Worm (Caenorhabditis elegans) whole organism, young adult: Measurements from ENCODE around the gene rpn-6.1.

ENCODE experiments used
- B0019.2 ChIP-seq: fragments of 200-800 bp; sonication (Bioruptor generic); conservative IDR thresholded peaks from 2 replicates; pipeline ENCODE4 v1.3.6; 2022; ENCODE audit warnings: missing genetic modification reagents, missing genetic modification characterization, missing compliant biosample characterization
- F33H1.4 ChIP-seq: fragments of 200-800 bp; sonication (Bioruptor generic); IDR thresholded peaks from 2 replicates; pipeline ENCODE4 v1.3.6; 2022; ENCODE audit warnings: missing genetic modification reagents, missing genetic modification characterization, missing compliant biosample characterization
- F37B4.10 ChIP-seq: fragments of 200-800 bp; sonication (Bioruptor generic); IDR thresholded peaks from 2 replicates; pipeline ENCODE4 v1.3.6; 2022; ENCODE audit warnings: missing genetic modification characterization, missing compliant biosample characterization
- F39B2.1 ChIP-seq: fragments of 200-800 bp; sonication (Bioruptor generic); IDR thresholded peaks from 2 replicates; pipeline ENCODE4 v1.3.6; 2022; ENCODE audit warnings: missing genetic modification reagents, missing genetic modification characterization, missing compliant biosample characterization
- F49E8.2 ChIP-seq: sonication (generic microtip); optimal IDR thresholded peaks from 3 replicates; lab custom pipeline; 2017; ENCODE audit warnings: missing genetic modification characterization, mild to moderate bottlenecking, missing compliant biosample characterization, antibody characterized with exemption, moderate library complexity; ENCODE audit not compliant: insufficient read depth
- F52B5.7 ChIP-seq: sonication (generic microtip); optimal IDR thresholded peaks from 2 replicates; lab custom pipeline; 2016; ENCODE audit warnings: mild to moderate bottlenecking, missing genetic modification characterization, missing compliant biosample characterization
- F55B11.4 ChIP-seq: sonication (generic microtip); optimal IDR thresholded peaks from 2 replicates; lab custom pipeline; 2016; ENCODE audit warnings: missing compliant biosample characterization, missing genetic modification characterization, borderline replicate concordance; ENCODE audit not compliant: insufficient read depth
- F57A8.1 ChIP-seq: fragments of 200-800 bp; sonication (Bioruptor generic); optimal IDR thresholded peaks from 2 replicates; lab custom pipeline; 2018; ENCODE audit warnings: mild to moderate bottlenecking, missing genetic modification characterization, moderate library complexity, missing compliant biosample characterization
- Y53F4B.3 ChIP-seq: fragments of 200-800 bp; sonication (Bioruptor generic); IDR thresholded peaks from 2 replicates; pipeline ENCODE4 v1.3.6; 2022; ENCODE audit warnings: missing genetic modification reagents, missing genetic modification characterization, missing compliant biosample characterization
- Y56A3A.18 ChIP-seq: fragments of 200-800 bp; sonication (Bioruptor generic); IDR thresholded peaks from 2 replicates; pipeline ENCODE4 v1.3.6; 2022; ENCODE audit warnings: missing genetic modification reagents, missing genetic modification characterization, missing compliant biosample characterization
- ZK185.1 ChIP-seq: sonication (generic microtip); optimal IDR thresholded peaks from 2 replicates; lab custom pipeline; 2016; ENCODE audit warnings: mild to moderate bottlenecking, missing genetic modification characterization, missing compliant biosample characterization; ENCODE audit not compliant: poor library complexity, severe bottlenecking
- akir-1 ChIP-seq: fragments of 200-800 bp; sonication (Bioruptor generic); optimal IDR thresholded peaks from 2 replicates; lab custom pipeline; 2018; ENCODE audit warnings: mild to moderate bottlenecking, missing genetic modification characterization, moderate library complexity, missing compliant biosample characterization
- ama-1 ChIP-seq, 3 experiments: fragments of 150-350 bp in 1 of 3; sonication (generic microtip) in 2 of 3; optimal IDR thresholded peaks; 2 replicates each; lab custom pipeline; 2014 to 2018; ENCODE audit warnings: missing biosample characterization in 2 of 3, missing genetic modification characterization in 2 of 3, missing genetic modification reagents in 2 of 3
- athp-1 ChIP-seq: sonication (generic microtip); optimal IDR thresholded peaks from 2 replicates; lab custom pipeline; 2017; ENCODE audit warnings: mild to moderate bottlenecking, missing genetic modification characterization, missing compliant biosample characterization
- bed-2 ChIP-seq: fragments of 200-800 bp; sonication (Bioruptor generic); IDR thresholded peaks from 2 replicates; pipeline ENCODE4 v1.3.6; 2022; ENCODE audit warnings: missing genetic modification reagents, missing genetic modification characterization, missing compliant biosample characterization
- ccch-3 ChIP-seq: fragments of 200-800 bp; sonication (Bioruptor generic); optimal IDR thresholded peaks from 2 replicates; lab custom pipeline; 2018; ENCODE audit warnings: mild to moderate bottlenecking, missing genetic modification characterization, missing compliant biosample characterization
- ceh-100 ChIP-seq: fragments of 200-800 bp; sonication (Bioruptor generic); IDR thresholded peaks from 2 replicates; pipeline ENCODE4 v1.3.6; 2022; ENCODE audit warnings: missing genetic modification reagents, missing genetic modification characterization, missing compliant biosample characterization
- ceh-27 ChIP-seq: fragments of 200-800 bp; sonication (Bioruptor generic); optimal IDR thresholded peaks from 2 replicates; lab custom pipeline; 2018; ENCODE audit warnings: mild to moderate bottlenecking, missing genetic modification characterization, moderate library complexity, missing compliant biosample characterization
- ceh-58 ChIP-seq: fragments of 200-800 bp; sonication (Bioruptor generic); IDR thresholded peaks from 2 replicates; pipeline ENCODE4 v1.3.6; 2022; ENCODE audit warnings: missing genetic modification characterization, missing compliant biosample characterization
- ceh-91 ChIP-seq: fragments of 200-800 bp; sonication (Bioruptor generic); IDR thresholded peaks from 2 replicates; pipeline ENCODE4 v1.3.6; 2022; ENCODE audit warnings: missing genetic modification reagents, missing genetic modification characterization, missing compliant biosample characterization
- chd-7 ChIP-seq: sonication (generic microtip); optimal IDR thresholded peaks from 2 replicates; lab custom pipeline; 2016; ENCODE audit warnings: mild to moderate bottlenecking, missing genetic modification characterization, moderate library complexity, missing compliant biosample characterization
- dox-1 ChIP-seq: fragments of 200-800 bp; sonication (Bioruptor generic); IDR thresholded peaks from 2 replicates; pipeline ENCODE4 v1.3.6; 2022; ENCODE audit warnings: missing genetic modification reagents, missing genetic modification characterization, missing compliant biosample characterization
- dpff-1 ChIP-seq: sonication (generic microtip); optimal IDR thresholded peaks from 2 replicates; lab custom pipeline; 2017; ENCODE audit warnings: mild to moderate bottlenecking, missing genetic modification characterization, missing compliant biosample characterization
- dpl-1 ChIP-seq: fragments of 150-350 bp; optimal IDR thresholded peaks from 2 replicates; lab custom pipeline; 2014; ENCODE audit warnings: missing biosample characterization, missing genetic modification reagents, missing genetic modification characterization
- efl-1 ChIP-seq: fragments of 150-350 bp; optimal IDR thresholded peaks from 2 replicates; lab custom pipeline; 2014; ENCODE audit warnings: missing biosample characterization, missing genetic modification reagents, missing genetic modification characterization
- egl-18 ChIP-seq: fragments of 200-800 bp; sonication (Bioruptor generic); IDR thresholded peaks from 2 replicates; pipeline ENCODE4 v1.3.6; 2022; ENCODE audit warnings: missing genetic modification reagents, missing genetic modification characterization, missing compliant biosample characterization
- ets-4 ChIP-seq: fragments of 200-800 bp; sonication (Bioruptor generic); optimal IDR thresholded peaks from 2 replicates; lab custom pipeline; 2018; ENCODE audit warnings: mild to moderate bottlenecking, missing genetic modification characterization, missing compliant biosample characterization
- hlh-12 ChIP-seq: sonication (generic microtip); optimal IDR thresholded peaks from 2 replicates; lab custom pipeline; 2016; ENCODE audit warnings: missing genetic modification characterization, missing compliant biosample characterization
- hmg-20 ChIP-seq: fragments of 200-800 bp; sonication (Bioruptor generic); IDR thresholded peaks from 2 replicates; pipeline ENCODE4 v1.3.6; 2022; ENCODE audit warnings: missing genetic modification reagents, missing genetic modification characterization, missing compliant biosample characterization
- hrde-1 ChIP-seq: sonication (generic microtip); optimal IDR thresholded peaks from 2 replicates; lab custom pipeline; 2016; ENCODE audit warnings: missing genetic modification characterization, mild to moderate bottlenecking, missing compliant biosample characterization, moderate library complexity, missing genotype, missing genetic modification reagents, borderline replicate concordance
- lir-1 ChIP-seq: fragments of 200-800 bp; sonication (Bioruptor generic); conservative IDR thresholded peaks from 2 replicates; pipeline ENCODE4 v1.3.6; 2022; ENCODE audit warnings: missing genetic modification reagents, missing genetic modification characterization, missing compliant biosample characterization
- lsl-1 ChIP-seq: fragments of 200-800 bp; sonication (Bioruptor generic); optimal IDR thresholded peaks from 2 replicates; lab custom pipeline; 2018; ENCODE audit warnings: mild to moderate bottlenecking, missing genetic modification characterization, moderate library complexity, missing compliant biosample characterization
- lsy-27 ChIP-seq: sonication (generic microtip); optimal IDR thresholded peaks from 2 replicates; lab custom pipeline; 2017; ENCODE audit warnings: missing genetic modification characterization, mild to moderate bottlenecking, missing compliant biosample characterization, antibody characterized with exemption, missing genotype, borderline replicate concordance; ENCODE audit not compliant: insufficient read depth
- madf-6 ChIP-seq: fragments of 200-800 bp; sonication (Bioruptor generic); IDR thresholded peaks from 2 replicates; pipeline ENCODE4 v1.3.6; 2022; ENCODE audit warnings: missing genetic modification reagents, missing genetic modification characterization, missing compliant biosample characterization
- mxl-1 ChIP-seq: sonication (generic microtip); optimal IDR thresholded peaks from 2 replicates; lab custom pipeline; 2016; ENCODE audit warnings: missing genetic modification characterization, missing compliant biosample characterization
- nhr-90 ChIP-seq: sonication (generic microtip); optimal IDR thresholded peaks from 2 replicates; lab custom pipeline; 2016; ENCODE audit warnings: missing genotype, mild to moderate bottlenecking, missing genetic modification characterization, missing compliant biosample characterization
- pbrm-1 ChIP-seq: fragments of 200-800 bp; sonication (Bioruptor generic); IDR thresholded peaks from 2 replicates; pipeline ENCODE4 v1.3.6; 2022; ENCODE audit warnings: missing genetic modification reagents, missing genetic modification characterization, missing compliant biosample characterization
- rcor-1 ChIP-seq: fragments of 200-800 bp; sonication (Bioruptor generic); IDR thresholded peaks from 2 replicates; pipeline ENCODE4 v1.3.6; 2022; ENCODE audit warnings: missing genetic modification reagents, missing genetic modification characterization, missing compliant biosample characterization
- snpc-4 ChIP-seq, 5 experiments: fragments of 150-350 bp in 1 of 5; sonication (generic microtip) in 4 of 5; optimal IDR thresholded peaks; 2 replicates each; lab custom pipeline; 2014 to 2018; ENCODE audit warnings: missing genetic modification characterization in 5 of 5, missing biosample characterization in 3 of 5, antibody characterized with exemption in 2 of 5, mild to moderate bottlenecking in 2 of 5, missing compliant biosample characterization in 2 of 5, missing genotype in 2 of 5, moderate library complexity in 2 of 5, missing genetic modification reagents in 1 of 5
- sptf-2 ChIP-seq: fragments of 200-800 bp; sonication (Bioruptor generic); optimal IDR thresholded peaks from 2 replicates; lab custom pipeline; 2018; ENCODE audit warnings: mild to moderate bottlenecking, missing genetic modification characterization, missing compliant biosample characterization
- tbp1 ChIP-seq: fragments of 200-800 bp; sonication (Bioruptor generic); optimal IDR thresholded peaks from 2 replicates; lab custom pipeline; 2018; ENCODE audit warnings: mild to moderate bottlenecking, missing genetic modification characterization, missing compliant biosample characterization
- zim-3 ChIP-seq: sonication (generic microtip); optimal IDR thresholded peaks from 2 replicates; lab custom pipeline; 2017; ENCODE audit warnings: mild to moderate bottlenecking, missing genetic modification characterization, moderate library complexity, missing compliant biosample characterization
- ztf-18 ChIP-seq: sonication (generic microtip); optimal IDR thresholded peaks from 2 replicates; lab custom pipeline; 2016; ENCODE audit warnings: missing genotype, mild to moderate bottlenecking, missing genetic modification characterization, missing compliant biosample characterization
- ztf-25 ChIP-seq: fragments of 200-800 bp; sonication (Bioruptor generic); IDR thresholded peaks from 2 replicates; pipeline ENCODE4 v1.3.6; 2022; ENCODE audit warnings: missing genetic modification reagents, missing genetic modification characterization, missing compliant biosample characterization
- ztf-26 ChIP-seq: sonication (generic microtip); optimal IDR thresholded peaks from 2 replicates; lab custom pipeline; 2017; ENCODE audit warnings: missing genetic modification characterization, missing compliant biosample characterization
- ztf-6 ChIP-seq: fragments of 200-800 bp; sonication (Bioruptor generic); IDR thresholded peaks from 2 replicates; pipeline ENCODE4 v1.3.6; 2022; ENCODE audit warnings: missing genetic modification reagents, missing genetic modification characterization, missing compliant biosample characterization

Gene rpn-6.1

DNA sequence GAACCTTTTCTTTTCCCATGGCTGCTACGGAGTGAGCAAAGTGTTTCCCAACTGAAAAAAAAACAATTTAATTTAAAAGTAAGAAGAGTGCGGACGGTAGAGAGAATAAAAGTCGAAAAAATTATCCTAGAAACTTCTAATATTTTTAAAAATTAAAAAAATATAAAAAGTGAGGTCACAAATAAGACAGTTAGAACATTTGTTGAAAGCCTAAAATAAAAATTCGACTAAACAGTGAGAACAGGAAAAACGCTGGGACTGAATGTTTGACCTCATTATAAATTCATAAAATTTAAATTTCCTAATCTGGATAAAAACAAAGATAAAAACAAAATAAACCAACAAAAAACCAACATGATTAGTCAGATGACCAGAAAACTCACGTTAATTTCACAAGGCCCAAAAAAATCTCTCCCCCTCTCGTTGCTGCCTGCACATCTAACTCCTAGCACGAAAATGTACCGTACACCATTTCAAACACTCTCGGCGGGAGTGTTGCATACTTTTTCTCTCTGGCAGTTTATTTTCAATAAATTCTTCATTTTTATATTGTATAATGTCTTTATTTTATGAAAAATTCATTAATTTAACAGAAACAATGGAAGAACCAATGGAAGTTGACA, 10.0 kb upstream of the rpn-6.1 start, which contains the start of the genes eef-1A.1 and rfc-4 (continued):
- TF ChIP-seq ama-1 (optimal IDR thresholded peaks at IDR 0.05; lab: Kevin White, UChicago) (peak; percentile 61), ama-1 (GFP tag; optimal IDR thresholded peaks at IDR 0.05; lab: Kevin White, UChicago) (no peak), egl-18 (GFP tag; lab: Robert Waterston, UW) (no peak), chd-7 (peak; percentile 75), ceh-91 (peak; percentile 77), ztf-26 (tag; lab: Kevin White, UChicago) (peak; percentile 82), ets-4 (GFP tag; lab: Kevin White, UChicago) (no peak), lsy-27 (tag; lab: Kevin White, UChicago) (peak; percentile 60), athp-1 (tag; lab: Kevin White, UChicago) (peak; percentile 51), F55B11.4 (tag; lab: Kevin White, UChicago) (no peak), sptf-2 (GFP tag; lab: Kevin White, UChicago) (no peak), ccch-3 (GFP tag; lab: Kevin White, UChicago) (no peak), ceh-58 (no peak), rcor-1 (GFP tag; lab: Robert Waterston, UW) (peak; percentile 90), ceh-27 (GFP tag; lab: Kevin White, UChicago) (peak; percentile 96), Y56A3A.18 (GFP tag; lab: Robert Waterston, UW) (no peak), lsl-1 (GFP tag; lab: Kevin White, UChicago) (peak; percentile 90), F33H1.4 (GFP tag; lab: Robert Waterston, UW) (peak; percentile 99), nhr-90 (tag; lab: Kevin White, UChicago) (peak; percentile 18), ceh-100 (GFP tag; lab: Robert Waterston, UW) (peak; percentile 76), B0019.2 (no peak; the same call in 1 of the 2 replicates), dox-1 (peak; percentile 93), dpff-1 (no peak), bed-2 (no peak), ztf-18 (peak; percentile 75), madf-6 (peak; percentile 91), F37B4.10 (no peak), lir-1 (GFP tag; lab: Robert Waterston, UW) (peak; percentile 81), F49E8.2 (tag; lab: Kevin White, UChicago) (peak; percentile 89), tbp1 (GFP tag; lab: Kevin White, UChicago) (peak; percentile 75), Y53F4B.3 (no peak), F57A8.1 (GFP tag; lab: Kevin White, UChicago) (no peak), hlh-12 (no peak), snpc-4 (GFP tag; optimal IDR thresholded peaks at IDR 0.05; lab: Kevin White, UChicago) (peak; percentile 9), snpc-4 (tag; optimal IDR thresholded peaks at IDR 0.05; lab: Kevin White, UChicago) (peak; percentile 73 to 87 (median 80)), ztf-6 (GFP tag; lab: Robert Waterston, UW) (0 out of 2 replicates have a peak, but pooled peaks have one; percentile 17), efl-1 (GFP tag; lab: Kevin White, UChicago) (peak; percentile 89), hrde-1 (peak; percentile 20), pbrm-1 (GFP tag; lab: Robert Waterston, UW) (peak; percentile 93), mxl-1 (no peak), ztf-25 (GFP tag; lab: Robert Waterston, UW) (no peak), dpl-1 (GFP tag; lab: Kevin White, UChicago) (peak; percentile 82), ZK185.1 (tag; lab: Kevin White, UChicago) (peak; percentile 92), akir-1 (GFP tag; lab: Kevin White, UChicago) (no peak), F39B2.1 (peak; percentile 49; the same call in 1 of the 2 replicates), zim-3 (tag; lab: Kevin White, UChicago) (no peak), F52B5.7 (tag; lab: Kevin White, UChicago) (no peak), hmg-20 (GFP tag; lab: Robert Waterston, UW) (no peak)
- TF ChIP-seq, all 124 proteins: peak for 74
